Fruit fly (Drosophila melanogaster) whole organism, embryonic: ENCODE results near the gene CG8564.

ENCODE experiments used
- Abd-B ChIP-seq: fragments of 200-800 bp; sonication (Bioruptor generic); optimal IDR thresholded peaks from 2 replicates; lab custom pipeline; 2018; ENCODE audit warnings: missing biosample characterization, mild to moderate bottlenecking, missing genetic modification characterization, moderate library complexity
- Antp ChIP-seq: fragments of 200-800 bp; sonication (Bioruptor generic); optimal IDR thresholded peaks from 3 replicates; lab custom pipeline; 2016; ENCODE audit warnings: missing biosample characterization, missing genetic modification characterization
- CG10543 ChIP-seq: fragments of 200-800 bp; sonication (Bioruptor generic); optimal IDR thresholded peaks from 3 replicates; lab custom pipeline; 2017; ENCODE audit warnings: missing biosample characterization, mild to moderate bottlenecking, missing genetic modification characterization, moderate library complexity
- CG10959 ChIP-seq: fragments of 200-800 bp; sonication (Bioruptor generic); IDR thresholded peaks from 2 replicates; pipeline ENCODE4 v1.3.6; 2022; ENCODE audit warnings: missing biosample characterization, missing genetic modification characterization
- CG12236 ChIP-seq: fragments of 200-800 bp; sonication (Bioruptor generic); optimal IDR thresholded peaks from 2 replicates; lab custom pipeline; 2016; ENCODE audit warnings: missing biosample characterization, missing genetic modification characterization
- CG1233 ChIP-seq: fragments of 200-800 bp; sonication (Bioruptor generic); optimal IDR thresholded peaks from 4 replicates; lab custom pipeline; 2018; ENCODE audit warnings: missing biosample characterization, mild to moderate bottlenecking, missing genetic modification characterization
- CG12769 ChIP-seq: fragments of 200-800 bp; sonication (Bioruptor generic); optimal IDR thresholded peaks from 2 replicates; lab custom pipeline; 2019; ENCODE audit warnings: missing biosample characterization, mild to moderate bottlenecking, missing genetic modification characterization, moderate library complexity
- CG13123 ChIP-seq: fragments of 200-800 bp; sonication (Bioruptor generic); optimal IDR thresholded peaks from 2 replicates; lab custom pipeline; 2016; ENCODE audit warnings: missing biosample characterization, missing genetic modification characterization
- CG13894 ChIP-seq: fragments of 200-800 bp; sonication (Bioruptor generic); optimal IDR thresholded peaks from 3 replicates; lab custom pipeline; 2018; ENCODE audit warnings: missing biosample characterization, mild to moderate bottlenecking, missing genetic modification characterization, moderate library complexity
- CG14014 ChIP-seq: fragments of 200-800 bp; sonication (Bioruptor generic); IDR thresholded peaks from 2 replicates; pipeline ENCODE4 v1.3.6; 2022; ENCODE audit warnings: missing biosample characterization, missing genetic modification characterization
- CG15269 ChIP-seq: fragments of 200-800 bp; sonication (Bioruptor generic); optimal IDR thresholded peaks from 2 replicates; lab custom pipeline; 2018; ENCODE audit warnings: missing biosample characterization, mild to moderate bottlenecking, missing genetic modification characterization, moderate library complexity
- CG17912 ChIP-seq: fragments of 200-800 bp; sonication (Bioruptor generic); optimal IDR thresholded peaks from 2 replicates; lab custom pipeline; 2018; ENCODE audit warnings: missing biosample characterization, mild to moderate bottlenecking, missing genetic modification characterization
- CG18599 ChIP-seq: fragments of 200-800 bp; sonication (Bioruptor generic); optimal IDR thresholded peaks from 3 replicates; lab custom pipeline; 2017; ENCODE audit warnings: missing biosample characterization, missing genetic modification characterization, mild to moderate bottlenecking, moderate library complexity, missing genetic modification reagents
- CG2678 ChIP-seq: fragments of 200-800 bp; sonication (Bioruptor generic); optimal IDR thresholded peaks from 3 replicates; lab custom pipeline; 2019; ENCODE audit warnings: missing biosample characterization, mild to moderate bottlenecking, missing genetic modification characterization, moderate library complexity
- CG3281 ChIP-seq: fragments of 200-800 bp; sonication (Bioruptor generic); optimal IDR thresholded peaks from 3 replicates; lab custom pipeline; 2017; ENCODE audit warnings: missing biosample characterization, mild to moderate bottlenecking, missing genetic modification characterization
- CG4282 ChIP-seq: fragments of 200-800 bp; sonication (Bioruptor generic); optimal IDR thresholded peaks from 2 replicates; lab custom pipeline; 2016; ENCODE audit warnings: missing biosample characterization, missing genetic modification characterization
- CG4404 ChIP-seq: fragments of 200-800 bp; sonication (Bioruptor generic); IDR thresholded peaks from 2 replicates; pipeline ENCODE4 v1.3.6; 2022; ENCODE audit warnings: missing biosample characterization, missing genetic modification characterization
- CG6791 ChIP-seq: fragments of 200-800 bp; sonication (Bioruptor generic); IDR thresholded peaks from 3 replicates; pipeline ENCODE4 v1.3.6; 2022; ENCODE audit warnings: missing biosample characterization, missing genetic modification characterization; ENCODE audit not compliant: partially characterized antibody
- CG8290 ChIP-seq, 3 experiments: fragments of 200-800 bp; sonication (Bioruptor generic); optimal IDR thresholded peaks; 2 replicates each; lab custom pipeline; 2016 to 2019; ENCODE audit warnings: missing biosample characterization in 3 of 3, missing genetic modification characterization in 3 of 3, mild to moderate bottlenecking in 2 of 3, moderate library complexity in 1 of 3
- D19B ChIP-seq: fragments of 200-800 bp; sonication (Bioruptor generic); optimal IDR thresholded peaks from 2 replicates; lab custom pipeline; 2017; ENCODE audit warnings: missing biosample characterization, mild to moderate bottlenecking, missing genetic modification characterization
- HHEX ChIP-seq: fragments of 200-800 bp; sonication (Bioruptor generic); optimal IDR thresholded peaks from 3 replicates; lab custom pipeline; 2017; ENCODE audit warnings: missing biosample characterization, mild to moderate bottlenecking, missing genetic modification characterization, missing genetic modification reagents
- HLH4C ChIP-seq: fragments of 200-800 bp; sonication (Bioruptor generic); IDR thresholded peaks from 3 replicates; pipeline ENCODE4 v1.3.6; 2022; ENCODE audit warnings: missing biosample characterization, missing genetic modification characterization; ENCODE audit not compliant: partially characterized antibody
- Hand ChIP-seq: fragments of 200-800 bp; sonication (Bioruptor generic); optimal IDR thresholded peaks from 2 replicates; lab custom pipeline; 2017; ENCODE audit warnings: mild to moderate bottlenecking, missing biosample characterization, missing genetic modification reagents, missing genetic modification characterization
- Hr3 ChIP-seq: fragments of 200-800 bp; sonication (Bioruptor generic); optimal IDR thresholded peaks from 3 replicates; lab custom pipeline; 2016; ENCODE audit warnings: missing biosample characterization, missing genetic modification characterization
- Hr78 ChIP-seq, 2 experiments: fragments of 200-800 bp in 1 of 2; fragments of >200 bp in 1 of 2; sonication (Bioruptor generic) in 1 of 2; optimal IDR thresholded peaks; 2 replicates each; lab custom pipeline; 2017 to 2019; ENCODE audit warnings: missing biosample characterization in 2 of 2, missing genetic modification characterization in 2 of 2, mild to moderate bottlenecking in 1 of 2, moderate library complexity in 1 of 2
- Meics ChIP-seq: fragments of 200-800 bp; sonication (Bioruptor generic); optimal IDR thresholded peaks from 2 replicates; lab custom pipeline; 2017; ENCODE audit warnings: missing biosample characterization, mild to moderate bottlenecking, missing genetic modification characterization
- Oaz ChIP-seq: fragments of 200-800 bp; sonication (Bioruptor generic); IDR thresholded peaks from 2 replicates; pipeline ENCODE4 v1.3.6; 2022; ENCODE audit warnings: missing biosample characterization, missing genetic modification characterization
- Rfx ChIP-seq: fragments of 200-800 bp; sonication (Bioruptor generic); IDR thresholded peaks from 2 replicates; pipeline ENCODE4 v1.3.6; 2022; ENCODE audit warnings: missing biosample characterization, missing genetic modification characterization
- Sox102F ChIP-seq: fragments of 200-800 bp; sonication (Bioruptor generic); optimal IDR thresholded peaks from 2 replicates; lab custom pipeline; 2018; ENCODE audit warnings: missing biosample characterization, mild to moderate bottlenecking, missing genetic modification characterization, moderate library complexity
- amos ChIP-seq: fragments of 200-800 bp; sonication (Bioruptor generic); IDR thresholded peaks from 2 replicates; pipeline ENCODE4 v1.3.6; 2022; ENCODE audit warnings: missing biosample characterization, missing genetic modification characterization; ENCODE audit not compliant: partially characterized antibody
- az2 ChIP-seq: fragments of 200-800 bp; sonication (Bioruptor generic); optimal IDR thresholded peaks from 3 replicates; lab custom pipeline; 2016; ENCODE audit warnings: missing biosample characterization, missing genetic modification characterization
- crp ChIP-seq, 2 experiments: fragments of 200-800 bp; sonication (Bioruptor generic); optimal IDR thresholded peaks; 2 replicates in 1 of 2; 3 replicates in 1 of 2; lab custom pipeline; 2017; ENCODE audit warnings: missing biosample characterization in 2 of 2, missing genetic modification characterization in 2 of 2, mild to moderate bottlenecking in 1 of 2, moderate library complexity in 1 of 2
- cwo ChIP-seq: fragments of 200-800 bp; sonication (Bioruptor generic); optimal IDR thresholded peaks from 3 replicates; lab custom pipeline; 2017; ENCODE audit warnings: missing biosample characterization, missing genetic modification characterization, mild to moderate bottlenecking, moderate library complexity, missing genetic modification reagents
- fd102C ChIP-seq: fragments of 200-800 bp; sonication (Bioruptor generic); optimal IDR thresholded peaks from 2 replicates; lab custom pipeline; 2018; ENCODE audit warnings: missing biosample characterization, mild to moderate bottlenecking, missing genetic modification characterization, moderate library complexity
- fd64A ChIP-seq: fragments of 200-800 bp; sonication (Bioruptor generic); optimal IDR thresholded peaks from 3 replicates; lab custom pipeline; 2018; ENCODE audit warnings: missing biosample characterization, mild to moderate bottlenecking, missing genetic modification characterization
- h ChIP-seq: fragments of >200 bp; optimal IDR thresholded peaks from 2 replicates; lab custom pipeline; 2017
- hb ChIP-seq: fragments of 200-800 bp; sonication (Bioruptor generic); IDR thresholded peaks from 3 replicates; pipeline ENCODE4 v1.3.6; 2022; ENCODE audit warnings: missing biosample characterization, missing genetic modification characterization; ENCODE audit not compliant: partially characterized antibody
- lab ChIP-seq: fragments of 200-800 bp; sonication (Bioruptor generic); optimal IDR thresholded peaks from 3 replicates; lab custom pipeline; 2017; ENCODE audit warnings: missing biosample characterization, missing genetic modification characterization, mild to moderate bottlenecking, moderate library complexity, missing genetic modification reagents
- lbe ChIP-seq: fragments of 200-800 bp; sonication (Bioruptor generic); optimal IDR thresholded peaks from 2 replicates; lab custom pipeline; 2016; ENCODE audit warnings: missing biosample characterization, mild to moderate bottlenecking, missing genetic modification characterization
- odd ChIP-seq: fragments of 200-800 bp; sonication (Bioruptor generic); optimal IDR thresholded peaks from 2 replicates; lab custom pipeline; 2017; ENCODE audit warnings: missing biosample characterization, mild to moderate bottlenecking, missing genetic modification characterization
- peb ChIP-seq: fragments of 200-800 bp; sonication (Bioruptor generic); IDR thresholded peaks from 2 replicates; pipeline ENCODE4 v1.3.6; 2022; ENCODE audit warnings: missing biosample characterization, missing genetic modification characterization
- pho ChIP-seq: fragments of 200-800 bp; sonication (Bioruptor generic); optimal IDR thresholded peaks from 2 replicates; lab custom pipeline; 2016; ENCODE audit warnings: missing biosample characterization, missing genetic modification characterization
- prd ChIP-seq, 3 experiments: fragments of >200 bp in 2 of 3; fragments of 200-800 bp in 1 of 3; sonication (Bioruptor generic) in 1 of 3; optimal IDR thresholded peaks in 2 of 3; IDR thresholded peaks in 1 of 3; 2 replicates in 2 of 3; 3 replicates in 1 of 3; pipeline versions ENCODE4 v1.3.6 to Lab custom; 2017 to 2022; ENCODE audit warnings: missing biosample characterization in 1 of 3, missing genetic modification characterization in 1 of 3
- scrt ChIP-seq: fragments of 200-800 bp; sonication (Bioruptor generic); optimal IDR thresholded peaks from 2 replicates; lab custom pipeline; 2018; ENCODE audit warnings: missing biosample characterization, mild to moderate bottlenecking, missing genetic modification characterization, moderate library complexity
- tin ChIP-seq: fragments of 200-800 bp; sonication (Bioruptor generic); optimal IDR thresholded peaks from 3 replicates; lab custom pipeline; 2016; ENCODE audit warnings: missing biosample characterization, missing genetic modification characterization
- twi ChIP-seq: fragments of 200-800 bp; optimal IDR thresholded peaks from 2 replicates; lab custom pipeline; 2019; ENCODE audit warnings: missing biosample characterization, mild to moderate bottlenecking, missing genetic modification characterization, moderate library complexity
- vvl ChIP-seq: fragments of 200-800 bp; sonication (Bioruptor generic); IDR thresholded peaks from 2 replicates; pipeline ENCODE4 v1.3.6; 2022; ENCODE audit warnings: missing biosample characterization, missing genetic modification characterization

Gene CG8564

dm6 chr3L:7356386-7357117, 31.2 kb downstream of the CG8564 start, which contains the start of gene CTCF (continued):
- TF ChIP-seq CG3281 (GFP tag; lab: Kevin White, UChicago) (no peak), CG4404 (GFP tag; lab: Robert Waterston, UW) (no peak), peb (peak; percentile 43; the same call in 1 of the 2 replicates), CG12236 (GFP tag; lab: Kevin White, UChicago) (no peak), CG6791 (GFP tag; lab: Robert Waterston, UW) (peak; percentile 68; the same call in 1 of the 3 replicates), fd64A (GFP tag; lab: Kevin White, UChicago) (no peak), prd (optimal IDR thresholded peaks at IDR 0.05; lab: Kevin White, UChicago) (no peak), prd (GFP tag; IDR thresholded peaks at IDR 0.05; lab: Robert Waterston, UW) (peak; percentile 80), amos (GFP tag; lab: Robert Waterston, UW) (peak; percentile 78), CG14014 (GFP tag; lab: Robert Waterston, UW) (0 out of 2 replicates have a peak, but pooled peaks have one; percentile 6), CG15269 (peak; percentile 37), h (lab: Kevin White, UChicago) (no peak), HLH4C (GFP tag; lab: Robert Waterston, UW) (peak; percentile 82), odd (no peak), CG13123 (GFP tag; lab: Kevin White, UChicago) (no peak), vvl (peak; percentile 24; the same call in 1 of the 2 replicates), hb (GFP tag; lab: Robert Waterston, UW) (peak; percentile 65; the same call in 2 of the 3 replicates), CG10959 (no peak), Abd-B (peak; percentile 14), tin (peak; percentile 15), pho (GFP tag; lab: Kevin White, UChicago) (no peak), CG17912 (GFP tag; lab: Kevin White, UChicago) (no peak), fd102C (GFP tag; lab: Kevin White, UChicago) (no peak), az2 (peak; percentile 31), Antp (GFP tag; lab: Kevin White, UChicago) (peak; percentile 55)

- peak; percentile 57 for TF ChIP-seq lab (GFP tag; lab: Kevin White, UChicago)
- TF ChIP-seq CG18599 (GFP tag; lab: Kevin White, UChicago) = peak; percentile 38
- peak; percentile 10 for TF ChIP-seq HHEX (GFP tag; lab: Kevin White, UChicago)
- TF ChIP-seq CG13894 (tag; lab: Kevin White, UChicago) = peak; percentile 0
- TF ChIP-seq scrt (GFP tag; lab: Kevin White, UChicago) = no peak
- peak; percentile 27 for TF ChIP-seq CG12769 (tag; lab: Kevin White, UChicago)
- TF ChIP-seq Sox102F (GFP tag; lab: Kevin White, UChicago) = no peak
- TF ChIP-seq twi = peak; percentile 21
- TF ChIP-seq Hand (GFP tag; lab: Kevin White, UChicago) = peak; percentile 47
- peak in 1 of 2 experiments; percentile 70 for TF ChIP-seq Hr78 (GFP tag; optimal IDR thresholded peaks at IDR 0.05; lab: Kevin White, UChicago)
- TF ChIP-seq CG10543 (GFP tag; lab: Kevin White, UChicago) = peak; percentile 40
- TF ChIP-seq lbe (GFP tag; lab: Kevin White, UChicago) = no peak
- TF ChIP-seq CG8290 (GFP tag; optimal IDR thresholded peaks at IDR 0.05; lab: Kevin White, UChicago) = no peak
- peak in 1 of 2 experiments; percentile 32 for TF ChIP-seq CG8290 (tag; optimal IDR thresholded peaks at IDR 0.05; lab: Kevin White, UChicago)
- TF ChIP-seq cwo (GFP tag; lab: Kevin White, UChicago) = peak; percentile 21
- no peak for TF ChIP-seq Hr3 (GFP tag; lab: Kevin White, UChicago)
- peak; percentile 22 for TF ChIP-seq CG2678 (tag; lab: Kevin White, UChicago)
- TF ChIP-seq CG4282 (GFP tag; lab: Kevin White, UChicago) = no peak
- TF ChIP-seq Oaz (GFP tag; lab: Robert Waterston, UW) = no peak
- no peak for TF ChIP-seq crp (GFP tag; optimal IDR thresholded peaks at IDR 0.05; lab: Kevin White, UChicago)
- TF ChIP-seq D19B (GFP tag; lab: Kevin White, UChicago) = no peak
- TF ChIP-seq Meics (GFP tag; lab: Kevin White, UChicago) = peak; percentile 16
- peak; percentile 41; the same call in 1 of the 2 replicates for TF ChIP-seq Rfx (GFP tag; lab: Robert Waterston, UW)
- peak; percentile 18 for TF ChIP-seq CG1233 (GFP tag; lab: Kevin White, UChicago)
Measured at dm6 chr3L:7349311-7349710, 38.4 kb downstream of the CG8564 start.
